Worm (Caenorhabditis elegans) whole organism, L4 larva: ENCODE data around the gene F42A6.5.
A peak's percentile ranks its signal among the peaks of the same experiment; 100 is the strongest.

Experiments used
- F10B5.3 ChIP-seq: sonication (generic microtip); optimal IDR thresholded peaks from 2 replicates; lab custom pipeline; 2016; ENCODE audit warnings: mild to moderate bottlenecking, missing genetic modification characterization, missing compliant biosample characterization
- R02D3.7 ChIP-seq: fragments of 150-350 bp; sonication (generic microtip); optimal IDR thresholded peaks from 3 replicates; lab custom pipeline; 2014; ENCODE audit warnings: missing biosample characterization, missing genetic modification characterization
- Y48G9A.11 ChIP-seq: fragments of 200-800 bp; sonication (Bioruptor generic); IDR thresholded peaks from 2 replicates; pipeline ENCODE4 v1.3.6; 2022; ENCODE audit warnings: missing genetic modification reagents, missing genetic modification characterization, missing compliant biosample characterization
- aha-1 ChIP-seq: fragments of 150-350 bp; peaks from one replicate; lab custom pipeline; 2014; ENCODE audit warnings: missing biosample characterization, missing genetic modification characterization
- aly-2 ChIP-seq: sonication (generic microtip); optimal IDR thresholded peaks from 2 replicates; lab custom pipeline; 2018; ENCODE audit warnings: missing biosample characterization, missing genetic modification characterization
- arid-1 ChIP-seq: fragments of 200-800 bp; sonication (Bioruptor generic); conservative IDR thresholded peaks from 2 replicates; pipeline ENCODE4 v1.3.6; 2022; ENCODE audit warnings: missing genetic modification reagents, missing genetic modification characterization, missing compliant biosample characterization
- ceh-28 ChIP-seq: fragments of 150-350 bp; optimal IDR thresholded peaks from 2 replicates; lab custom pipeline; 2014; ENCODE audit warnings: missing biosample characterization, missing genetic modification reagents, missing genetic modification characterization
- ceh-32 ChIP-seq: sonication (generic microtip); optimal IDR thresholded peaks from 2 replicates; lab custom pipeline; 2016; ENCODE audit warnings: mild to moderate bottlenecking, missing genetic modification characterization, missing compliant biosample characterization; ENCODE audit not compliant: poor library complexity
- ces-1 ChIP-seq: fragments of 150-350 bp; sonication (generic microtip); optimal IDR thresholded peaks from 4 replicates; lab custom pipeline; 2014; ENCODE audit warnings: missing biosample characterization, missing genetic modification reagents, missing genetic modification characterization
- cey-2 ChIP-seq: sonication (generic microtip); optimal IDR thresholded peaks from 3 replicates; lab custom pipeline; 2017; ENCODE audit warnings: missing genetic modification characterization, mild to moderate bottlenecking, missing compliant biosample characterization, antibody characterized with exemption, borderline replicate concordance; ENCODE audit not compliant: insufficient read depth
- ctbp-1 ChIP-seq: fragments of 200-800 bp; sonication (Bioruptor generic); IDR thresholded peaks from 2 replicates; pipeline ENCODE4 v1.3.6; 2022; ENCODE audit warnings: missing genetic modification reagents, missing genetic modification characterization, missing compliant biosample characterization
- daf-12 ChIP-seq: fragments of 150-350 bp; optimal IDR thresholded peaks from 2 replicates; lab custom pipeline; 2014; ENCODE audit warnings: missing biosample characterization, missing genetic modification reagents, missing genetic modification characterization
- daf-16 ChIP-seq, 3 experiments: sonication (generic microtip); optimal IDR thresholded peaks; 2 replicates each; lab custom pipeline; 2016 to 2017; ENCODE audit warnings: missing genetic modification characterization in 3 of 3, missing genetic modification reagents in 3 of 3, mild to moderate bottlenecking in 2 of 3, missing compliant biosample characterization in 2 of 3, missing biosample characterization in 1 of 3, moderate library complexity in 1 of 3
- daf-19 ChIP-seq: fragments of 200-800 bp; sonication (Bioruptor generic); conservative IDR thresholded peaks from 2 replicates; pipeline ENCODE4 v1.3.6; 2022; ENCODE audit warnings: missing genetic modification characterization, missing compliant biosample characterization
- dmd-6 ChIP-seq: fragments of 200-800 bp; sonication (Bioruptor generic); IDR thresholded peaks from 2 replicates; pipeline ENCODE4 v1.3.6; 2022; ENCODE audit warnings: missing genetic modification reagents, missing genetic modification characterization, missing compliant biosample characterization
- dmd-8 ChIP-seq: fragments of 200-800 bp; sonication (Bioruptor generic); IDR thresholded peaks from 2 replicates; pipeline ENCODE4 v1.3.6; 2022; ENCODE audit warnings: missing genetic modification characterization, missing compliant biosample characterization
- dpl-1 ChIP-seq: fragments of 150-350 bp; optimal IDR thresholded peaks from 2 replicates; lab custom pipeline; 2014; ENCODE audit warnings: missing biosample characterization, missing genetic modification reagents, missing genetic modification characterization
- dve-1 ChIP-seq: sonication (generic microtip); optimal IDR thresholded peaks from 2 replicates; lab custom pipeline; 2017; ENCODE audit warnings: antibody characterized with exemption, mild to moderate bottlenecking, missing genetic modification characterization, missing compliant biosample characterization; ENCODE audit not compliant: insufficient read depth
- gei-8 ChIP-seq: fragments of 200-800 bp; sonication (Bioruptor generic); optimal IDR thresholded peaks from 2 replicates; lab custom pipeline; 2018; ENCODE audit warnings: mild to moderate bottlenecking, missing genetic modification characterization, missing compliant biosample characterization
- hmg-1.1 ChIP-seq: fragments of 200-800 bp; sonication (Bioruptor generic); IDR thresholded peaks from 2 replicates; pipeline ENCODE4 v1.3.6; 2022; ENCODE audit warnings: missing genetic modification reagents, missing genetic modification characterization, missing compliant biosample characterization
- jun-1 ChIP-seq: fragments of 150-350 bp; optimal IDR thresholded peaks from 2 replicates; lab custom pipeline; 2014; ENCODE audit warnings: missing biosample characterization, missing genetic modification reagents, missing genetic modification characterization
- lin-13 ChIP-seq: fragments of 150-350 bp; optimal IDR thresholded peaks from 2 replicates; lab custom pipeline; 2014; ENCODE audit warnings: missing biosample characterization, missing genetic modification reagents, missing genetic modification characterization
- madf-5 ChIP-seq, 2 experiments: fragments of 200-800 bp; sonication (Bioruptor generic); IDR thresholded peaks; 2 replicates each; pipeline ENCODE4 v1.3.6; 2022; ENCODE audit warnings: missing compliant biosample characterization in 2 of 2, missing genetic modification characterization in 2 of 2
- mdt-29 ChIP-seq: fragments of 200-800 bp; sonication (Bioruptor generic); IDR thresholded peaks from 2 replicates; pipeline ENCODE4 v1.3.6; 2022; ENCODE audit warnings: missing genetic modification reagents, missing genetic modification characterization, missing compliant biosample characterization
- mes-2 ChIP-seq: sonication (generic microtip); optimal IDR thresholded peaks from 2 replicates; lab custom pipeline; 2016; ENCODE audit warnings: missing genotype, mild to moderate bottlenecking, missing genetic modification characterization, missing compliant biosample characterization; ENCODE audit not compliant: poor library complexity, severe bottlenecking
- nhr-111 ChIP-seq: fragments of 200-800 bp; sonication (Bioruptor generic); optimal IDR thresholded peaks from 2 replicates; lab custom pipeline; 2018; ENCODE audit warnings: mild to moderate bottlenecking, missing genetic modification characterization, missing compliant biosample characterization
- nhr-237 ChIP-seq: sonication (generic microtip); optimal IDR thresholded peaks from 2 replicates; lab custom pipeline; 2017; ENCODE audit warnings: missing biosample characterization, missing genetic modification characterization
- nhr-28 ChIP-seq: fragments of 150-350 bp; optimal IDR thresholded peaks from 2 replicates; lab custom pipeline; 2014; ENCODE audit warnings: missing biosample characterization, missing genetic modification characterization
- nhr-41 ChIP-seq: fragments of 200-800 bp; sonication (Bioruptor generic); IDR thresholded peaks from 2 replicates; pipeline ENCODE4 v1.3.6; 2022; ENCODE audit warnings: missing genetic modification reagents, missing genetic modification characterization, missing compliant biosample characterization
- nhr-48 ChIP-seq: sonication (generic microtip); optimal IDR thresholded peaks from 2 replicates; lab custom pipeline; 2016; ENCODE audit warnings: mild to moderate bottlenecking, missing genetic modification characterization, missing compliant biosample characterization
- nhr-76 ChIP-seq: fragments of 150-350 bp; optimal IDR thresholded peaks from 2 replicates; lab custom pipeline; 2014; ENCODE audit warnings: missing biosample characterization, missing genetic modification characterization
- pqm-1 ChIP-seq: sonication (generic microtip); optimal IDR thresholded peaks from 2 replicates; lab custom pipeline; 2017; ENCODE audit warnings: missing biosample characterization, missing genetic modification characterization
- rbr-2 ChIP-seq: sonication (generic microtip); optimal IDR thresholded peaks from 2 replicates; lab custom pipeline; 2016; ENCODE audit warnings: missing genotype, missing genetic modification characterization, missing compliant biosample characterization
- set-16 ChIP-seq: fragments of 200-800 bp; sonication (Bioruptor generic); IDR thresholded peaks from 2 replicates; pipeline ENCODE4 v1.3.6; 2022; ENCODE audit warnings: missing genetic modification reagents, missing genetic modification characterization, missing compliant biosample characterization
- snpc-1.2 ChIP-seq: fragments of 200-800 bp; sonication (Bioruptor generic); IDR thresholded peaks from 2 replicates; pipeline ENCODE4 v1.3.6; 2022; ENCODE audit warnings: missing genetic modification reagents, missing genetic modification characterization, missing compliant biosample characterization
- snpc-4 ChIP-seq: fragments of 150-350 bp; optimal IDR thresholded peaks from 2 replicates; lab custom pipeline; 2014; ENCODE audit warnings: missing biosample characterization, missing genetic modification characterization
- tag-97 ChIP-seq: fragments of 200-800 bp; sonication (Bioruptor generic); IDR thresholded peaks from 2 replicates; pipeline ENCODE4 v1.3.6; 2022; ENCODE audit warnings: missing genetic modification characterization, missing compliant biosample characterization
- tra-1 ChIP-seq: fragments of 200-800 bp; sonication (Bioruptor generic); IDR thresholded peaks from 2 replicates; pipeline ENCODE4 v1.3.6; 2022; ENCODE audit warnings: missing genetic modification reagents, missing genetic modification characterization, missing compliant biosample characterization
- unc-62 ChIP-seq, 3 experiments: fragments of 150-350 bp in 1 of 3; sonication (generic microtip); optimal IDR thresholded peaks in 2 of 3; peaks in 1 of 3; 1 replicate in 1 of 3; 2 replicates in 2 of 3; lab custom pipeline; 2014 to 2017; ENCODE audit warnings: missing biosample characterization in 3 of 3, missing genetic modification characterization in 3 of 3, missing genetic modification reagents in 3 of 3, missing genotype in 1 of 3
- zag-1 ChIP-seq: fragments of 150-350 bp; optimal IDR thresholded peaks from 2 replicates; lab custom pipeline; 2014; ENCODE audit warnings: missing biosample characterization, missing genetic modification characterization
- zfp-3 ChIP-seq: fragments of 200-800 bp; sonication (Bioruptor generic); conservative IDR thresholded peaks from 2 replicates; pipeline ENCODE4 v1.3.6; 2022; ENCODE audit warnings: missing genetic modification reagents, missing genetic modification characterization, missing compliant biosample characterization
- zip-11 ChIP-seq: fragments of 200-800 bp; sonication (Bioruptor generic); IDR thresholded peaks from 2 replicates; pipeline ENCODE4 v1.3.6; 2022; ENCODE audit warnings: missing genetic modification characterization, missing compliant biosample characterization
- ztf-11 ChIP-seq: fragments of 150-350 bp; optimal IDR thresholded peaks from 2 replicates; lab custom pipeline; 2014; ENCODE audit warnings: missing biosample characterization, missing genetic modification characterization

Gene F42A6.5

ce11 chrIV:3311243-3311642 lies 20.4 kb downstream of the F42A6.5 start, which contains the start of gene zip-11 (continued):
- no peak for TF ChIP-seq ces-1 (GFP tag; lab: Kevin White, UChicago)
- no peak for TF ChIP-seq daf-19 (GFP tag; lab: Robert Waterston, UW)
- no peak for TF ChIP-seq tag-97 (GFP tag; lab: Robert Waterston, UW)
- TF ChIP-seq arid-1 (GFP tag; lab: Robert Waterston, UW), result peak; percentile 54; the same call in 1 of the 2 replicates
- no peak for TF ChIP-seq nhr-237
- TF ChIP-seq nhr-41 (GFP tag; lab: Robert Waterston, UW), result no peak
- no peak for TF ChIP-seq ztf-11 (tag; lab: Kevin White, UChicago)
- TF ChIP-seq rbr-2, result peak; percentile 71
- TF ChIP-seq zfp-3, result no peak
- TF ChIP-seq nhr-28 (tag; lab: Kevin White, UChicago), result peak; percentile 50
- no peak for TF ChIP-seq nhr-111
- TF ChIP-seq madf-5 (GFP tag; IDR thresholded peaks at IDR 0.05; lab: Robert Waterston, UW), result no peak
- TF ChIP-seq lin-13 (GFP tag; lab: Kevin White, UChicago), result no peak
- peak; percentile 44 for TF ChIP-seq dpl-1 (GFP tag; lab: Kevin White, UChicago)
- no peak for TF ChIP-seq mdt-29 (GFP tag; lab: Robert Waterston, UW)
- TF ChIP-seq snpc-1.2 (GFP tag; lab: Robert Waterston, UW), result no peak
- peak; percentile 82 for TF ChIP-seq hmg-1.1 (GFP tag; lab: Robert Waterston, UW)
- TF ChIP-seq ceh-28 (tag; lab: Kevin White, UChicago), result no peak
- TF ChIP-seq ctbp-1, result peak; percentile 56; the same call in 1 of the 2 replicates
- TF ChIP-seq snpc-4 (tag; lab: Kevin White, UChicago), result no peak
- TF ChIP-seq daf-12, result no peak
- peak; percentile 92 for TF ChIP-seq set-16 (GFP tag; lab: Robert Waterston, UW)
- TF ChIP-seq tra-1 (GFP tag; lab: Robert Waterston, UW), result 0 out of 2 replicates have a peak, but pooled peaks have one; percentile 8
- TF ChIP-seq zag-1, result no peak
- TF ChIP-seq ceh-32 (tag; lab: Kevin White, UChicago), result no peak
- no peak for TF ChIP-seq R02D3.7 (tag; lab: Kevin White, UChicago)
- no peak for TF ChIP-seq aly-2

DNA sequence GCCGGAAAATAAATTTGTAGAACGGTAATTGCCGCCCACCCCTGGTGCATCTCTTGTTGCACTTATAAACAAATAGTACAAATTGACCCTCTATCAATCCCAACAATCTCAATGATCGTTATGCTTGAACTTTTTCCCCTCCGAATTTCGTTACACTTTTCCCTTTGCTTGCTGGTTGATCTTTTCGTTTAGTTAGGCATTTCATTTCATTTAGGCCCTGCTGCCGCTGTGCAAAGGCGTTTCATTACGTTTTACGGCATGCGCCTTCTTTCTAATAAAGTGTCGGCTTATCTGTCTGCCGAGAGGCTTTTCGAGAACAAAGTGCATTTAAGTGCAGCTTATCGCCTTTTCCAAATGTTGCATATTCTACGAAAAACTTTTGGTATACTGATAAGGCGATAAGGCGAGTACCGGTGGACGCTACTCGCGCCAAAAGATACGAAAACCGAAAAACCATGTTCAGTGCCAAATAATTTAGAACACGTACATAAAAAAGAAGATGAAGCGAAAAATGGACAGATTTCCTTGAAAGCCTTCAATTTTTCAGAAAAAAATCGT lies 20.9 kb downstream of the F42A6.5 start:
- TF ChIP-seq dmd-6 (GFP tag; lab: Robert Waterston, UW) (peak; percentile 74), mes-2 (tag; lab: Kevin White, UChicago) (peak; percentile 8), daf-16 (GFP tag; optimal IDR thresholded peaks at IDR 0.05; lab: Kevin White, UChicago) (no peak), daf-16 (tag; optimal IDR thresholded peaks at IDR 0.05; lab: Kevin White, UChicago) (peak; percentile 39), pqm-1 (peak; percentile 78), unc-62 (GFP tag; optimal IDR thresholded peaks at IDR 0.05 in 1 of 2; lab: Kevin White, UChicago) (peak in 1 of 2 experiments; percentile 91), unc-62 (tag; optimal IDR thresholded peaks at IDR 0.05; lab: Kevin White, UChicago) (no peak), dmd-8 (GFP tag; lab: Robert Waterston, UW) (no peak), Y48G9A.11 (GFP tag; lab: Robert Waterston, UW) (no peak), gei-8 (GFP tag; lab: Kevin White, UChicago) (no peak), jun-1 (tag; lab: Kevin White, UChicago) (no peak), aha-1 (peak; percentile 84), F10B5.3 (tag; lab: Kevin White, UChicago) (no peak), zip-11 (GFP tag; lab: Robert Waterston, UW) (no peak), hmg-1.1 (GFP tag; lab: Robert Waterston, UW) (no peak), nhr-76 (no peak), cey-2 (tag; lab: Kevin White, UChicago) (no peak), nhr-48 (tag; lab: Kevin White, UChicago) (peak; percentile 55), dve-1 (tag; lab: Kevin White, UChicago) (peak; percentile 18)
